Worm (Caenorhabditis elegans): ENCODE data around the gene fbxb-21.

fbxb-21 gene

DNA sequence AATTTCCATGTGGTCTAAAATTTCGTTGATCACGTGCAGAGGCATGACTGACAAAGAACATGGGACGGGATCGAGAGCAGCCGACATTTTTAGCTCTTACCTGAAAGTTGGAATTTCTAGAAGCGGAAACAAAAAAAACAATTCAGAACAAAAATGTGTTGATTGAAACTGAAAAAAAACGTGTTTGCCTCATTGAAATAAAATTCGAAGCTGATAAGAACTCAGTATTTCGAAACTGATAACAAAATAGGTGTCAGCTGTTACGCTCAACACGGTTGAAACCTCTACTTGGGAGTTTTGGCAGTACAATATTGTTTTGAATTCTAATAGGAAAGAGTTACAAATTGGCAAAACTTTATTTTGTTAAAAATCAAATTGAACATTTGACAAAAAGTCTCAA is 39.8 kb downstream of the fbxb-21 start:
- no peak for TF ChIP-seq tag-97 (GFP tag; IDR thresholded peaks at IDR 0.05)
- peak; percentile 31 for TF ChIP-seq mxl-3 (GFP tag; optimal IDR thresholded peaks at IDR 0.05)
- TF ChIP-seq sdz-12 (GFP tag; optimal IDR thresholded peaks at IDR 0.05), result no peak
- TF ChIP-seq lin-29 (GFP tag; IDR thresholded peaks at IDR 0.05), result no peak
- TF ChIP-seq pqm-1 (tag; optimal IDR thresholded peaks at IDR 0.05), result peak; percentile 82
- no peak for TF ChIP-seq aly-2 (tag; optimal IDR thresholded peaks at IDR 0.05)
- no peak for TF ChIP-seq fos-1 (tag; optimal IDR thresholded peaks at IDR 0.05)
- no peak for TF ChIP-seq egl-43 (GFP tag; IDR thresholded peaks at IDR 0.05)
- no peak for TF ChIP-seq zfp-3 (GFP tag; conservative IDR thresholded peaks at IDR 0.05)
- TF ChIP-seq nhr-48 (tag; optimal IDR thresholded peaks at IDR 0.05), result no peak
- no peak for TF ChIP-seq pha-4 (GFP tag; IDR thresholded peaks at IDR 0.05)
- TF ChIP-seq pha-4 (tag; optimal IDR thresholded peaks at IDR 0.05), result no peak
- no peak for TF ChIP-seq ceh-82 (tag; optimal IDR thresholded peaks at IDR 0.05)
- TF ChIP-seq spr-1 (tag; optimal IDR thresholded peaks at IDR 0.05), result no peak
- no peak for TF ChIP-seq hlh-30 (tag; optimal IDR thresholded peaks at IDR 0.05; ENCODE audit: insufficient read depth)
- no peak for TF ChIP-seq nhr-11 (tag; optimal IDR thresholded peaks at IDR 0.05)
- no peak for TF ChIP-seq T26A8.4 (GFP tag; IDR thresholded peaks at IDR 0.05)
- peak; percentile 49 for TF ChIP-seq nhr-77 (tag; optimal IDR thresholded peaks at IDR 0.05)
- no peak for TF ChIP-seq lim-7 (GFP tag; IDR thresholded peaks at IDR 0.05)
- TF ChIP-seq hlh-11 (tag; optimal IDR thresholded peaks at IDR 0.05), result peak; percentile 56
- no peak for TF ChIP-seq F44E2.7 (GFP tag; IDR thresholded peaks at IDR 0.05)
- no peak for TF ChIP-seq ama-1 (optimal IDR thresholded peaks at IDR 0.05)
- peak; percentile 59 for TF ChIP-seq nhr-28 (tag; optimal IDR thresholded peaks at IDR 0.05)
- TF ChIP-seq attf-4 (tag; optimal IDR thresholded peaks at IDR 0.05), result no peak
- TF ChIP-seq skn-1 (tag; optimal IDR thresholded peaks at IDR 0.05), result no peak
- TF ChIP-seq ctbp-1 (GFP tag; IDR thresholded peaks at IDR 0.05), result no peak
- TF ChIP-seq nhr-25 (tag; optimal IDR thresholded peaks at IDR 0.05; ENCODE audit: borderline replicate concordance, insufficient read depth), result no peak
- no peak for TF ChIP-seq daf-16 (GFP tag; optimal IDR thresholded peaks at IDR 0.05)
- TF ChIP-seq daf-16 (tag; optimal IDR thresholded peaks at IDR 0.05), result peak; percentile 85
- TF ChIP-seq ceh-20 (GFP tag; IDR thresholded peaks at IDR 0.05), result no peak
- TF ChIP-seq fkh-10 (GFP tag; optimal IDR thresholded peaks at IDR 0.05), result no peak

DNA sequence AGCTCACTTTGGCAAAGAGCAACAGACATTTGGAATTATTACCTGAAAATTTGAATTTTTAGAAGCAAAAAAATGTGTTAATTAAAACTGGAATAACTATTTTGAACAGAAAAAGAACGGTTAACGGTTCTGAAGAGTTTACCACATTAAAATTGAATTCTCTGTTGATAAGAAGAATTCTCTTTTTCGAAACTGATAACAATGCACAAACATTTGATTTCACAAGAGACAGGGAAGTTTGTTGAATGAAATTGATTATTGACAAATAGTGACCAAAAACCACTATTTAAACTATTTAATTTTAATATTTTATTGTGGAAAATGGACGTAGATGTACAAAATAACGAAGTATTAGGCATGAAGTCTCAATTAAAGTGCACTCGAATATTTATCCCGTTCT is 41.1 kb downstream of the fbxb-21 start:
- TF ChIP-seq nhr-77 (tag; optimal IDR thresholded peaks at IDR 0.05) (peak; percentile 46), pqm-1 (tag; optimal IDR thresholded peaks at IDR 0.05) (peak; percentile 80), daf-16 (GFP tag; optimal IDR thresholded peaks at IDR 0.05) (no peak), daf-16 (tag; optimal IDR thresholded peaks at IDR 0.05) (peak; percentile 86), mxl-3 (GFP tag; optimal IDR thresholded peaks at IDR 0.05) (no peak), ceh-82 (tag; optimal IDR thresholded peaks at IDR 0.05) (no peak), nhr-28 (tag; optimal IDR thresholded peaks at IDR 0.05) (peak; percentile 48), hlh-11 (tag; optimal IDR thresholded peaks at IDR 0.05) (peak; percentile 15), aha-1 (tag) (no peak), lin-39 (tag; optimal IDR thresholded peaks at IDR 0.05) (no peak), daf-19 (GFP tag; conservative IDR thresholded peaks at IDR 0.05) (no peak), sdz-12 (GFP tag; optimal IDR thresholded peaks at IDR 0.05) (no peak)

DNA sequence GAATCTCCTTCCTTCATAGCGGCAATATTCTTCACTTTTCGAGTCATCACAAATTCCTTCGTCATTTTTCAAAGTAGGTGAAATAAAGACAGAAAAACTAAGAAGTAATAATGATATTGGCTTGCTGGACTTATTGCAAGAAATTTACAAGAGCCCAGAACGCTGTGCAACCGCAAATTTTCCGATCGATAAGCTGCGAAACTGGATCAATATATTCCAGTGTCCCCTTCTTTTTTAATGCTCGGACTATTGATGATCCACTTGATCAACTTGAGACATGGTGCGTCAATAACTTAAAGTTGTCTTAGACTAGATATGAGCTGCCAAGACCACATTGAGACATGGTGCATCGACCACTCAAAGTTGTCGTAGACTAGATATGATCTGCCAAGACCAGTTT is 42.6 kb downstream of the fbxb-21 start, which contains the start of gene bath-33:
TSS of gene bath-33 (minus strand) at position 101 of the 400 bp plus-strand sequence.
- no peak for TF ChIP-seq tra-1 (GFP tag; IDR thresholded peaks at IDR 0.05)
- TF ChIP-seq dpl-1 (GFP tag; optimal IDR thresholded peaks at IDR 0.05), result no peak
- TF ChIP-seq ZK337.2 (GFP tag; IDR thresholded peaks at IDR 0.05), result no peak
- TF ChIP-seq cey-2 (tag; optimal IDR thresholded peaks at IDR 0.05; ENCODE audit: borderline replicate concordance, insufficient read depth), result no peak
- TF ChIP-seq mdt-29 (GFP tag; IDR thresholded peaks at IDR 0.05), result no peak
- TF ChIP-seq fkh-10 (GFP tag; optimal IDR thresholded peaks at IDR 0.05), result no peak

Data from whole organism, L4 larva.